Fruit fly (Drosophila melanogaster) whole organism, embryonic: Measurements from ENCODE around the gene CG34028.

Experiments
- Asciz ChIP-seq: fragments of 200-800 bp; sonication (Bioruptor generic); optimal IDR thresholded peaks from 2 replicates; lab custom pipeline; 2017; ENCODE audit warnings: missing biosample characterization, mild to moderate bottlenecking, missing genetic modification characterization, missing genetic modification reagents
- Bgb ChIP-seq: fragments of 200-800 bp; sonication (Bioruptor generic); IDR thresholded peaks from 2 replicates; pipeline ENCODE4 v1.3.6; 2022; ENCODE audit warnings: missing biosample characterization, missing genetic modification characterization; ENCODE audit not compliant: partially characterized antibody
- CG10543 ChIP-seq: fragments of 200-800 bp; sonication (Bioruptor generic); optimal IDR thresholded peaks from 3 replicates; lab custom pipeline; 2017; ENCODE audit warnings: missing biosample characterization, mild to moderate bottlenecking, missing genetic modification characterization, moderate library complexity
- CG11504 ChIP-seq: fragments of 200-800 bp; sonication (Bioruptor generic); optimal IDR thresholded peaks from 3 replicates; lab custom pipeline; 2019; ENCODE audit warnings: missing biosample characterization, mild to moderate bottlenecking, missing genetic modification characterization, moderate library complexity
- CG12219 ChIP-seq: fragments of 200-800 bp; sonication (Bioruptor generic); optimal IDR thresholded peaks from 3 replicates; lab custom pipeline; 2018; ENCODE audit warnings: missing biosample characterization, mild to moderate bottlenecking, missing genetic modification characterization
- CG13123 ChIP-seq: fragments of 200-800 bp; sonication (Bioruptor generic); optimal IDR thresholded peaks from 2 replicates; lab custom pipeline; 2016; ENCODE audit warnings: missing biosample characterization, missing genetic modification characterization
- CG13296 ChIP-seq: fragments of 200-800 bp; sonication (Bioruptor generic); optimal IDR thresholded peaks from 3 replicates; lab custom pipeline; 2018; ENCODE audit warnings: missing biosample characterization, mild to moderate bottlenecking, missing genetic modification characterization
- CG13775 ChIP-seq: fragments of 200-800 bp; sonication (Bioruptor generic); optimal IDR thresholded peaks from 3 replicates; lab custom pipeline; 2017; ENCODE audit warnings: missing biosample characterization, mild to moderate bottlenecking, missing genetic modification characterization
- CG15011 ChIP-seq: fragments of 200-800 bp; sonication (Bioruptor generic); optimal IDR thresholded peaks from 3 replicates; lab custom pipeline; 2018; ENCODE audit warnings: missing biosample characterization, mild to moderate bottlenecking, missing genetic modification characterization
- CG15269 ChIP-seq: fragments of 200-800 bp; sonication (Bioruptor generic); optimal IDR thresholded peaks from 2 replicates; lab custom pipeline; 2018; ENCODE audit warnings: missing biosample characterization, mild to moderate bottlenecking, missing genetic modification characterization, moderate library complexity
- CG16863 ChIP-seq: fragments of 200-800 bp; sonication (Bioruptor generic); optimal IDR thresholded peaks from 3 replicates; lab custom pipeline; 2016; ENCODE audit warnings: missing biosample characterization, missing genetic modification characterization
- CG17361 ChIP-seq: fragments of 200-800 bp; sonication (Bioruptor generic); IDR thresholded peaks from 3 replicates; pipeline ENCODE4 v1.3.6; 2022; ENCODE audit warnings: missing biosample characterization, missing genetic modification characterization
- CG18262 ChIP-seq: fragments of 200-800 bp; optimal IDR thresholded peaks from 3 replicates; lab custom pipeline; 2019; ENCODE audit warnings: missing biosample characterization, mild to moderate bottlenecking, missing genetic modification characterization, moderate library complexity
- CG18599 ChIP-seq: fragments of 200-800 bp; sonication (Bioruptor generic); optimal IDR thresholded peaks from 3 replicates; lab custom pipeline; 2017; ENCODE audit warnings: missing biosample characterization, missing genetic modification characterization, mild to moderate bottlenecking, moderate library complexity, missing genetic modification reagents
- CG2712 ChIP-seq: fragments of 200-800 bp; optimal IDR thresholded peaks from 3 replicates; lab custom pipeline; 2019; ENCODE audit warnings: missing biosample characterization, mild to moderate bottlenecking, missing genetic modification characterization, moderate library complexity
- CG30403 ChIP-seq: fragments of 200-800 bp; sonication (Bioruptor generic); optimal IDR thresholded peaks from 3 replicates; lab custom pipeline; 2016; ENCODE audit warnings: missing biosample characterization, missing genetic modification characterization
- CG3065 ChIP-seq: fragments of 200-800 bp; sonication (Bioruptor generic); optimal IDR thresholded peaks from 2 replicates; lab custom pipeline; 2016; ENCODE audit warnings: missing biosample characterization, missing genetic modification characterization
- CG42726 ChIP-seq: fragments of 200-800 bp; sonication (Bioruptor generic); IDR thresholded peaks from 2 replicates; pipeline ENCODE4 v1.3.6; 2022; ENCODE audit warnings: missing biosample characterization, missing genetic modification characterization; ENCODE audit not compliant: partially characterized antibody
- CG4730 ChIP-seq: fragments of 200-800 bp; sonication (Bioruptor generic); IDR thresholded peaks from 2 replicates; pipeline ENCODE4 v1.3.6; 2022; ENCODE audit warnings: missing biosample characterization, missing genetic modification characterization
- CG5245 ChIP-seq: fragments of 200-800 bp; sonication (Bioruptor generic); optimal IDR thresholded peaks from 3 replicates; lab custom pipeline; 2016; ENCODE audit warnings: missing biosample characterization, missing genetic modification characterization
- CG6254 ChIP-seq: fragments of 200-800 bp; sonication (Bioruptor generic); optimal IDR thresholded peaks from 3 replicates; lab custom pipeline; 2017; ENCODE audit warnings: mild to moderate bottlenecking, missing biosample characterization, missing genetic modification reagents, missing genetic modification characterization
- CG6854 ChIP-seq: fragments of 200-800 bp; sonication (Bioruptor generic); optimal IDR thresholded peaks from 3 replicates; lab custom pipeline; 2017; ENCODE audit warnings: missing biosample characterization, mild to moderate bottlenecking, missing genetic modification characterization
- CG8388 ChIP-seq: fragments of 200-800 bp; sonication (Bioruptor generic); optimal IDR thresholded peaks from 2 replicates; lab custom pipeline; 2019; ENCODE audit warnings: missing biosample characterization, mild to moderate bottlenecking, missing genetic modification characterization, moderate library complexity
- CG9437 ChIP-seq: fragments of 200-800 bp; sonication (Bioruptor generic); optimal IDR thresholded peaks from 2 replicates; lab custom pipeline; 2018; ENCODE audit warnings: missing biosample characterization, mild to moderate bottlenecking, missing genetic modification characterization
- D19A ChIP-seq: fragments of 200-800 bp; optimal IDR thresholded peaks from 3 replicates; lab custom pipeline; 2019; ENCODE audit warnings: missing biosample characterization, mild to moderate bottlenecking, missing genetic modification characterization, moderate library complexity
- H15 ChIP-seq: fragments of 200-800 bp; sonication (Bioruptor generic); IDR thresholded peaks from 3 replicates; pipeline ENCODE4 v1.3.6; 2022; ENCODE audit warnings: missing biosample characterization, missing genetic modification characterization
- Hmr ChIP-seq: fragments of 200-800 bp; sonication (Bioruptor generic); optimal IDR thresholded peaks from 3 replicates; lab custom pipeline; 2017; ENCODE audit warnings: mild to moderate bottlenecking, missing biosample characterization, missing genetic modification reagents, missing genetic modification characterization
- Mad ChIP-seq: fragments of 200-800 bp; sonication (Bioruptor generic); optimal IDR thresholded peaks from 2 replicates; lab custom pipeline; 2016; ENCODE audit warnings: missing biosample characterization, missing genetic modification characterization
- NC2β ChIP-seq: fragments of 200-800 bp; sonication (Bioruptor generic); optimal IDR thresholded peaks from 2 replicates; lab custom pipeline; 2016; ENCODE audit warnings: missing biosample characterization, missing genetic modification characterization
- Rfx ChIP-seq: fragments of 200-800 bp; sonication (Bioruptor generic); IDR thresholded peaks from 2 replicates; pipeline ENCODE4 v1.3.6; 2022; ENCODE audit warnings: missing biosample characterization, missing genetic modification characterization
- Xbp1 ChIP-seq: fragments of 200-800 bp; sonication (Bioruptor generic); optimal IDR thresholded peaks from 3 replicates; lab custom pipeline; 2016; ENCODE audit warnings: missing biosample characterization, mild to moderate bottlenecking, missing genetic modification characterization
- abd-A ChIP-seq: fragments of 200-800 bp; sonication (Bioruptor generic); optimal IDR thresholded peaks from 3 replicates; lab custom pipeline; 2019; ENCODE audit warnings: missing biosample characterization, mild to moderate bottlenecking, missing genetic modification characterization, moderate library complexity
- aop ChIP-seq: fragments of 200-800 bp; sonication (Bioruptor generic); IDR thresholded peaks from 2 replicates; pipeline ENCODE4 v1.3.6; 2022; ENCODE audit warnings: missing biosample characterization, missing genetic modification characterization
- ato ChIP-seq: fragments of 200-800 bp; sonication (Bioruptor generic); IDR thresholded peaks from 2 replicates; pipeline ENCODE4 v1.3.6; 2022; ENCODE audit warnings: missing biosample characterization, missing genetic modification characterization; ENCODE audit not compliant: partially characterized antibody
- fd64A ChIP-seq: fragments of 200-800 bp; sonication (Bioruptor generic); optimal IDR thresholded peaks from 3 replicates; lab custom pipeline; 2018; ENCODE audit warnings: missing biosample characterization, mild to moderate bottlenecking, missing genetic modification characterization
- ham ChIP-seq: fragments of 200-800 bp; sonication (Bioruptor generic); IDR thresholded peaks from 2 replicates; pipeline ENCODE4 v1.3.6; 2022; ENCODE audit warnings: missing biosample characterization, missing genetic modification characterization
- hbn ChIP-seq: fragments of 200-800 bp; sonication (Bioruptor generic); IDR thresholded peaks from 2 replicates; pipeline ENCODE4 v1.3.6; 2022; ENCODE audit warnings: missing biosample characterization, missing genetic modification characterization; ENCODE audit not compliant: partially characterized antibody
- ind ChIP-seq: fragments of 200-800 bp; sonication (Bioruptor generic); optimal IDR thresholded peaks from 3 replicates; lab custom pipeline; 2016; ENCODE audit warnings: missing biosample characterization, missing genetic modification characterization
- jing ChIP-seq: fragments of 200-800 bp; sonication (Bioruptor generic); optimal IDR thresholded peaks from 2 replicates; lab custom pipeline; 2018; ENCODE audit warnings: missing biosample characterization, mild to moderate bottlenecking, missing genetic modification characterization
- lab ChIP-seq: fragments of 200-800 bp; sonication (Bioruptor generic); optimal IDR thresholded peaks from 3 replicates; lab custom pipeline; 2017; ENCODE audit warnings: missing biosample characterization, missing genetic modification characterization, mild to moderate bottlenecking, moderate library complexity, missing genetic modification reagents
- lola ChIP-seq, 3 experiments: fragments of >200 bp in 2 of 3; fragments of 200-800 bp in 1 of 3; sonication (Bioruptor generic) in 1 of 3; optimal IDR thresholded peaks; 2 replicates each; lab custom pipeline; 2017 to 2019; ENCODE audit warnings: missing biosample characterization in 3 of 3, missing genetic modification characterization in 3 of 3, mild to moderate bottlenecking in 1 of 3, moderate library complexity in 1 of 3
- org-1 ChIP-seq: fragments of 200-800 bp; sonication (Bioruptor generic); optimal IDR thresholded peaks from 2 replicates; lab custom pipeline; 2017; ENCODE audit warnings: missing biosample characterization, missing genetic modification characterization
- ranshi ChIP-seq: fragments of 200-800 bp; sonication (Bioruptor generic); IDR thresholded peaks from 2 replicates; pipeline ENCODE4 v1.3.6; 2022; ENCODE audit warnings: missing biosample characterization, missing genetic modification characterization
- sens-2 ChIP-seq: fragments of 200-800 bp; sonication (Bioruptor generic); IDR thresholded peaks from 2 replicates; pipeline ENCODE4 v1.3.6; 2022; ENCODE audit warnings: missing biosample characterization, missing genetic modification characterization
- shn ChIP-seq: fragments of 200-800 bp; sonication (Bioruptor generic); optimal IDR thresholded peaks from 3 replicates; lab custom pipeline; 2016; ENCODE audit warnings: missing biosample characterization, missing genetic modification characterization
- sima ChIP-seq: fragments of 200-800 bp; sonication (Bioruptor generic); optimal IDR thresholded peaks from 2 replicates; lab custom pipeline; 2016; ENCODE audit warnings: missing biosample characterization, missing genetic modification characterization
- sr ChIP-seq: fragments of 200-800 bp; sonication (Bioruptor generic); IDR thresholded peaks from 3 replicates; pipeline ENCODE4 v1.3.6; 2022; ENCODE audit warnings: missing biosample characterization, missing genetic modification characterization
- tap ChIP-seq: fragments of 200-800 bp; optimal IDR thresholded peaks from 3 replicates; lab custom pipeline; 2019; ENCODE audit warnings: missing biosample characterization, mild to moderate bottlenecking, missing genetic modification characterization, moderate library complexity
- tgo ChIP-seq: fragments of 200-800 bp; sonication (Bioruptor generic); IDR thresholded peaks from 3 replicates; pipeline ENCODE4 v1.3.6; 2022; ENCODE audit warnings: missing biosample characterization, missing genetic modification characterization

CG34028 gene

dm6 chrX:9486802-9487201 lies 24.5 kb upstream of the CG34028 start (continued):
- TF ChIP-seq CG17361 = peak; percentile 76
- peak; percentile 68 for TF ChIP-seq CG16863 (GFP tag; lab: Kevin White, UChicago)
- TF ChIP-seq CG6854 (GFP tag; lab: Kevin White, UChicago) = no peak
- 0 out of 2 replicates have a peak, but pooled peaks have one; percentile 22 for TF ChIP-seq aop
- TF ChIP-seq org-1 (GFP tag; lab: Kevin White, UChicago) = peak; percentile 60
- 0 out of 3 replicates have a peak, but pooled peaks have one; percentile 9 for TF ChIP-seq sr (GFP tag; lab: Robert Waterston, UW)
- peak; percentile 35 for TF ChIP-seq tap (tag; lab: Kevin White, UChicago)
- no peak for TF ChIP-seq abd-A
- TF ChIP-seq lola (GFP tag; optimal IDR thresholded peaks at IDR 0.05; lab: Kevin White, UChicago) = peak in 1 of 3 experiments; percentile 85
- TF ChIP-seq CG2712 = peak; percentile 76
- peak; percentile 75 for TF ChIP-seq CG8388
- peak; percentile 78 for TF ChIP-seq Xbp1 (GFP tag; lab: Kevin White, UChicago)
- peak; percentile 64 for TF ChIP-seq CG15269 (tag; lab: Kevin White, UChicago)
- TF ChIP-seq CG5245 = peak; percentile 75
- peak; percentile 44; the same call in 1 of the 2 replicates for TF ChIP-seq ranshi (GFP tag; lab: Robert Waterston, UW)
- TF ChIP-seq CG13123 (GFP tag; lab: Kevin White, UChicago) = peak; percentile 44
- peak; percentile 69 for TF ChIP-seq NC2β
- peak; percentile 43 for TF ChIP-seq sima (GFP tag; lab: Kevin White, UChicago)
- TF ChIP-seq CG11504 (tag; lab: Kevin White, UChicago) = peak; percentile 83
- peak; percentile 56 for TF ChIP-seq fd64A (GFP tag; lab: Kevin White, UChicago)
- no peak for TF ChIP-seq ato (GFP tag; lab: Robert Waterston, UW)
- TF ChIP-seq shn (GFP tag; lab: Kevin White, UChicago) = peak; percentile 58
- TF ChIP-seq CG13775 (GFP tag; lab: Kevin White, UChicago) = peak; percentile 58
- peak; percentile 33 for TF ChIP-seq Hmr (GFP tag; lab: Kevin White, UChicago)
- peak; percentile 30 for TF ChIP-seq CG15011 (GFP tag; lab: Kevin White, UChicago)
- TF ChIP-seq CG18599 (GFP tag; lab: Kevin White, UChicago) = peak; percentile 75
- TF ChIP-seq CG4730 (GFP tag; lab: Robert Waterston, UW) = no peak; the same call in 1 of the 2 replicates
- peak; percentile 73 for TF ChIP-seq ind (GFP tag; lab: Kevin White, UChicago)
- peak; percentile 66 for TF ChIP-seq CG12219 (GFP tag; lab: Kevin White, UChicago)
- peak; percentile 74 for TF ChIP-seq tgo
- TF ChIP-seq Asciz (GFP tag; lab: Kevin White, UChicago) = peak; percentile 48
- TF ChIP-seq CG10543 (GFP tag; lab: Kevin White, UChicago) = no peak
- TF ChIP-seq Bgb (GFP tag; lab: Robert Waterston, UW) = no peak
- TF ChIP-seq Rfx (GFP tag; lab: Robert Waterston, UW) = peak; percentile 49; the same call in 1 of the 2 replicates
- TF ChIP-seq lab (GFP tag; lab: Kevin White, UChicago) = peak; percentile 65
- TF ChIP-seq CG6254 (GFP tag; lab: Kevin White, UChicago) = peak; percentile 57
- TF ChIP-seq CG42726 (GFP tag; lab: Robert Waterston, UW) = no peak
- TF ChIP-seq H15 (GFP tag; lab: Robert Waterston, UW) = peak; percentile 65; the same call in 1 of the 3 replicates
- TF ChIP-seq CG9437 (GFP tag; lab: Kevin White, UChicago) = peak; percentile 50
- TF ChIP-seq D19A (tag; lab: Kevin White, UChicago) = peak; percentile 52
- peak; percentile 28 for TF ChIP-seq CG13296 (GFP tag; lab: Kevin White, UChicago)
- peak; percentile 45 for TF ChIP-seq jing
- TF ChIP-seq sens-2 (GFP tag; lab: Robert Waterston, UW) = peak; percentile 62; the same call in 1 of the 2 replicates
- peak; percentile 68 for TF ChIP-seq CG18262 (tag; lab: Kevin White, UChicago)
- TF ChIP-seq Mad (GFP tag; lab: Kevin White, UChicago) = peak; percentile 49
- TF ChIP-seq CG3065 (GFP tag; lab: Kevin White, UChicago) = peak; percentile 58
- peak; percentile 77 for TF ChIP-seq CG30403 (GFP tag; lab: Kevin White, UChicago)
- TF ChIP-seq ham = no peak
- TF ChIP-seq hbn (GFP tag; lab: Robert Waterston, UW) = no peak
